Fruit fly (Drosophila melanogaster) S2 (cell line): Measurements from ENCODE around the gene BBIP1.

Source experiments
- CG8478 ChIP-seq: fragments of >200 bp; optimal IDR thresholded peaks from 2 replicates; lab custom pipeline; 2018
- CTCF ChIP-seq, 2 experiments: fragments of >200 bp; optimal IDR thresholded peaks; 2 replicates each; lab custom pipeline; 2018

dm6 chr3R:9380970-9381369 is 23.2 kb upstream of the BBIP1 start:
- TF ChIP-seq CTCF (optimal IDR thresholded peaks at IDR 0.05; lab: Kevin White, UChicago): no peak
- TF ChIP-seq CG8478: no peak
